Worm (Caenorhabditis elegans) whole organism, early embryonic: ENCODE results near the gene mif-2.

Experiments used
- ama-1 ChIP-seq: fragments of 150-350 bp; optimal IDR thresholded peaks from 2 replicates; lab custom pipeline; 2014
- flt-1 ChIP-seq: fragments of 200-800 bp; sonication (Bioruptor generic); IDR thresholded peaks from 2 replicates; pipeline ENCODE4 v1.3.6; 2022; ENCODE audit warnings: missing genetic modification characterization, missing compliant biosample characterization
- sea-1 ChIP-seq: fragments of 200-800 bp; sonication (Bioruptor generic); conservative IDR thresholded peaks from 2 replicates; pipeline ENCODE4 v1.3.6; 2022; ENCODE audit warnings: missing genetic modification characterization, missing compliant biosample characterization

DNA sequence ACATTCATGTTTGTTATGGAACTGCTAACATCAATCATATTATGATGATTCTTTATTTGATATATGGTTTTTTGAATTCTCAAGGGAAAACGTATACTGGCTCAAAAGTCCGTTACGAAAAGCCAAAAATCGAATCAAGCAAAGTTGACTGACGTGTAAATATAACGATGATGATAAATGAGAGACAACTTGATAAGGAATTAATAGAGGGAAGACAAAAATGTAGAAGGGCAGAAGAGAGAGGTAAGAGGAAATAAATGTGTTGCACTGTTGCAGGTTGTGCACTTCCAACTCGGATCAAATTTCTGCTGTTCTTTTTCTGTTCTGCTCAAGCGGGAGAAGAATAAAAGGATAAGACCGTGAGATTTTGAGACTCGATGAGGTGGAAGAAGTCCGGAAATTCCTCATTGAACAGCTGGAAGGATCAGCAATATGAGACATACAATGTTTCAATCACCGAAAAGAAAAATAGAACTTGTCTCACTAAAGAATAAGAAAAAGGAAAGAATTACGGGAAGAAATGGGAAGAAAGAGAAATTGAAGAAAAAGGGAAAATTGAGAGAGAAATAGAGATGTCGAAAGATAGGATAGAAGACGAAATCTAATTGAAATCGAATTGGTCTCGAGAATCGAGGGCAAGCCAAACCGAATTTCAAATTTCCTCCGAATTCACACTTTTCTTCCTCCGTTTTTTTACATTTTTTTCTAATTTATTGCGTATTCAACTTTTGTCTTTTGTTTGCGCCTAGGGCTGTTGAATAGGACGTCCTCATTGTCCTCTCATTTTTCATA is 8.0 kb upstream of the mif-2 start:
- TF ChIP-seq sea-1 (GFP tag; lab: Robert Waterston, UW), result no peak
- TF ChIP-seq flt-1 (GFP tag; lab: Robert Waterston, UW), result no peak
- no peak for TF ChIP-seq ama-1
